Worm (Caenorhabditis elegans) whole organism, young adult: ENCODE measurements around the gene F54E7.9.

ENCODE experiments used
- B0261.1 ChIP-seq: sonication (generic microtip); optimal IDR thresholded peaks from 2 replicates; lab custom pipeline; 2016; ENCODE audit warnings: mild to moderate bottlenecking, missing genetic modification characterization, moderate library complexity, missing compliant biosample characterization
- B0336.3 ChIP-seq: fragments of 200-800 bp; sonication (Bioruptor generic); IDR thresholded peaks from 2 replicates; pipeline ENCODE4 v1.3.6; 2022; ENCODE audit warnings: missing genetic modification characterization, missing compliant biosample characterization
- D2030.7 ChIP-seq: fragments of 200-800 bp; sonication (Bioruptor generic); IDR thresholded peaks from 2 replicates; pipeline ENCODE4 v1.3.6; 2022; ENCODE audit warnings: missing genetic modification reagents, missing genetic modification characterization, missing compliant biosample characterization
- F10E7.11 ChIP-seq: sonication (generic microtip); optimal IDR thresholded peaks from 2 replicates; lab custom pipeline; 2017; ENCODE audit warnings: mild to moderate bottlenecking, missing genetic modification characterization, moderate library complexity, missing compliant biosample characterization
- F22D6.2 ChIP-seq: sonication (generic microtip); optimal IDR thresholded peaks from 2 replicates; lab custom pipeline; 2016; ENCODE audit warnings: mild to moderate bottlenecking, missing genetic modification characterization, missing compliant biosample characterization
- Y53G8AR.9 ChIP-seq: fragments of 200-800 bp; sonication (Bioruptor generic); conservative IDR thresholded peaks from 2 replicates; pipeline ENCODE4 v1.3.6; 2022; ENCODE audit warnings: missing genetic modification reagents, missing genetic modification characterization, missing compliant biosample characterization
- Y56A3A.18 ChIP-seq: fragments of 200-800 bp; sonication (Bioruptor generic); IDR thresholded peaks from 2 replicates; pipeline ENCODE4 v1.3.6; 2022; ENCODE audit warnings: missing genetic modification reagents, missing genetic modification characterization, missing compliant biosample characterization
- ama-1 ChIP-seq, 3 experiments: fragments of 150-350 bp in 1 of 3; sonication (generic microtip) in 2 of 3; optimal IDR thresholded peaks; 2 replicates each; lab custom pipeline; 2014 to 2018; ENCODE audit warnings: missing biosample characterization in 2 of 3, missing genetic modification characterization in 2 of 3, missing genetic modification reagents in 2 of 3
- aptf-3 ChIP-seq: fragments of 200-800 bp; sonication (Bioruptor generic); IDR thresholded peaks from 2 replicates; pipeline ENCODE4 v1.3.6; 2022; ENCODE audit warnings: missing genetic modification characterization, missing compliant biosample characterization
- attf-3 ChIP-seq: fragments of 200-800 bp; sonication (Bioruptor generic); conservative IDR thresholded peaks from 2 replicates; pipeline ENCODE4 v1.3.6; 2022; ENCODE audit warnings: missing genetic modification reagents, missing genetic modification characterization, missing compliant biosample characterization
- attf-5 ChIP-seq: fragments of 200-800 bp; sonication (Bioruptor generic); optimal IDR thresholded peaks from 2 replicates; lab custom pipeline; 2018; ENCODE audit warnings: mild to moderate bottlenecking, missing genetic modification characterization, missing compliant biosample characterization
- dpff-1 ChIP-seq: sonication (generic microtip); optimal IDR thresholded peaks from 2 replicates; lab custom pipeline; 2017; ENCODE audit warnings: mild to moderate bottlenecking, missing genetic modification characterization, missing compliant biosample characterization
- efl-1 ChIP-seq: fragments of 150-350 bp; optimal IDR thresholded peaks from 2 replicates; lab custom pipeline; 2014; ENCODE audit warnings: missing biosample characterization, missing genetic modification reagents, missing genetic modification characterization
- hrde-1 ChIP-seq: sonication (generic microtip); optimal IDR thresholded peaks from 2 replicates; lab custom pipeline; 2016; ENCODE audit warnings: missing genetic modification characterization, mild to moderate bottlenecking, missing compliant biosample characterization, moderate library complexity, missing genotype, missing genetic modification reagents, borderline replicate concordance
- let-607 ChIP-seq, 2 experiments: fragments of 200-800 bp in 1 of 2; sonication (Bioruptor generic) in 1 of 2; sonication (generic microtip) in 1 of 2; optimal IDR thresholded peaks; 2 replicates each; lab custom pipeline; 2016 to 2018; ENCODE audit warnings: mild to moderate bottlenecking in 2 of 2, missing compliant biosample characterization in 2 of 2, missing genetic modification characterization in 2 of 2, moderate library complexity in 2 of 2, missing genotype in 1 of 2
- lin-40 ChIP-seq: sonication (generic microtip); optimal IDR thresholded peaks from 2 replicates; lab custom pipeline; 2016; ENCODE audit warnings: missing genetic modification characterization, mild to moderate bottlenecking, missing compliant biosample characterization, missing genotype, missing genetic modification reagents
- lsy-27 ChIP-seq: sonication (generic microtip); optimal IDR thresholded peaks from 2 replicates; lab custom pipeline; 2017; ENCODE audit warnings: missing genetic modification characterization, mild to moderate bottlenecking, missing compliant biosample characterization, antibody characterized with exemption, missing genotype, borderline replicate concordance; ENCODE audit not compliant: insufficient read depth
- madf-10 ChIP-seq: sonication (generic microtip); optimal IDR thresholded peaks from 2 replicates; lab custom pipeline; 2016; ENCODE audit warnings: mild to moderate bottlenecking, missing genetic modification characterization, missing compliant biosample characterization
- madf-3 ChIP-seq: fragments of 200-800 bp; sonication (Bioruptor generic); IDR thresholded peaks from 2 replicates; pipeline ENCODE4 v1.3.6; 2022; ENCODE audit warnings: missing genetic modification reagents, missing genetic modification characterization, missing compliant biosample characterization
- madf-6 ChIP-seq: fragments of 200-800 bp; sonication (Bioruptor generic); IDR thresholded peaks from 2 replicates; pipeline ENCODE4 v1.3.6; 2022; ENCODE audit warnings: missing genetic modification reagents, missing genetic modification characterization, missing compliant biosample characterization
- nfyb-1 ChIP-seq: fragments of 200-800 bp; sonication (Bioruptor generic); IDR thresholded peaks from 2 replicates; pipeline ENCODE4 v1.3.6; 2022; ENCODE audit warnings: missing genetic modification reagents, missing genetic modification characterization, missing compliant biosample characterization
- nhr-120 ChIP-seq: fragments of 200-800 bp; sonication (Bioruptor generic); IDR thresholded peaks from 2 replicates; pipeline ENCODE4 v1.3.6; 2022; ENCODE audit warnings: missing genetic modification characterization, missing compliant biosample characterization
- pha-4 ChIP-seq: fragments of 150-350 bp; sonication (generic microtip); optimal IDR thresholded peaks from 2 replicates; lab custom pipeline; 2014; ENCODE audit warnings: missing biosample characterization, missing genetic modification reagents, missing genetic modification characterization
- snpc-3.4 ChIP-seq: sonication (generic microtip); optimal IDR thresholded peaks from 2 replicates; lab custom pipeline; 2017; ENCODE audit warnings: missing genetic modification characterization, mild to moderate bottlenecking, missing compliant biosample characterization, antibody characterized with exemption, moderate library complexity, missing genotype, missing genetic modification reagents
- snpc-4 ChIP-seq, 5 experiments: fragments of 150-350 bp in 1 of 5; sonication (generic microtip) in 4 of 5; optimal IDR thresholded peaks; 2 replicates each; lab custom pipeline; 2014 to 2018; ENCODE audit warnings: missing genetic modification characterization in 5 of 5, missing biosample characterization in 3 of 5, antibody characterized with exemption in 2 of 5, mild to moderate bottlenecking in 2 of 5, missing compliant biosample characterization in 2 of 5, missing genotype in 2 of 5, moderate library complexity in 2 of 5, missing genetic modification reagents in 1 of 5
- sptf-2 ChIP-seq: fragments of 200-800 bp; sonication (Bioruptor generic); optimal IDR thresholded peaks from 2 replicates; lab custom pipeline; 2018; ENCODE audit warnings: mild to moderate bottlenecking, missing genetic modification characterization, missing compliant biosample characterization
- tlf-1 ChIP-seq: fragments of 200-800 bp; sonication (Bioruptor generic); optimal IDR thresholded peaks from 2 replicates; lab custom pipeline; 2018; ENCODE audit warnings: mild to moderate bottlenecking, missing genetic modification characterization, missing compliant biosample characterization
- unc-130 ChIP-seq: sonication (generic microtip); optimal IDR thresholded peaks from 2 replicates; lab custom pipeline; 2016; ENCODE audit warnings: missing genetic modification reagents, missing genetic modification characterization, missing compliant biosample characterization
- zfh-2 ChIP-seq: fragments of 200-800 bp; sonication (Bioruptor generic); conservative IDR thresholded peaks from 2 replicates; pipeline ENCODE4 v1.3.6; 2022; ENCODE audit warnings: missing genetic modification reagents, missing genetic modification characterization, missing compliant biosample characterization
- ztf-26 ChIP-seq: sonication (generic microtip); optimal IDR thresholded peaks from 2 replicates; lab custom pipeline; 2017; ENCODE audit warnings: missing genetic modification characterization, missing compliant biosample characterization

Gene F54E7.9

DNA sequence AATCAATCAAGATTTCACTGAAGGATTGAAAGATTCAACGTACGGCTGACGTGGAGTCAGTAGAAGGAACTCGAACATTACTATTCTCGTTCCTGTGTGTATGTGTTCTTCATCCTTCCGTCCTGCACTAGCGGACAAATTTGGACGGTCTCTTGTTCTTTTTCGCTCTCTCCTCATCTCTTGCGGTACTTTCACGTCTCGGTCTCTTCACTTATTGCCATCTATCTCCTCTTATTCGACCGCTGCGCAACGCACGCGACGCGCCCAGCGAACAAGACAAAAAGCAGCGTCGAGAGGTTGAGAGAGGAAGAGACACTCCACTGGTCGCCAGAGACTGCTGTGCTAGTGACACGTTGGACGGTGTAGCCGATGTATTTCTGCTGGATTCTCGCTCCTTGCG lies 37.8 kb upstream of the F54E7.9 start (continued):
- TF ChIP-seq sptf-2 (no peak), ztf-26 (peak; percentile 81), ama-1 (optimal IDR thresholded peaks at IDR 0.05; lab: Kevin White, UChicago) (no peak), ama-1 (GFP tag; optimal IDR thresholded peaks at IDR 0.05; lab: Kevin White, UChicago) (no peak), madf-6 (no peak; the same call in 1 of the 2 replicates), snpc-3.4 (tag; lab: Kevin White, UChicago) (no peak), Y56A3A.18 (GFP tag; lab: Robert Waterston, UW) (no peak), snpc-4 (GFP tag; optimal IDR thresholded peaks at IDR 0.05; lab: Kevin White, UChicago) (no peak), snpc-4 (tag; optimal IDR thresholded peaks at IDR 0.05; lab: Kevin White, UChicago) (peak in 2 of 4 experiments; percentile 38), efl-1 (GFP tag; lab: Kevin White, UChicago) (no peak), D2030.7 (GFP tag; lab: Robert Waterston, UW) (no peak), attf-3 (GFP tag; lab: Robert Waterston, UW) (no peak), lsy-27 (no peak), B0261.1 (tag; lab: Kevin White, UChicago) (no peak), madf-10 (tag; lab: Kevin White, UChicago) (peak; percentile 69), pha-4 (tag; lab: Kevin White, UChicago) (no peak)

DNA sequence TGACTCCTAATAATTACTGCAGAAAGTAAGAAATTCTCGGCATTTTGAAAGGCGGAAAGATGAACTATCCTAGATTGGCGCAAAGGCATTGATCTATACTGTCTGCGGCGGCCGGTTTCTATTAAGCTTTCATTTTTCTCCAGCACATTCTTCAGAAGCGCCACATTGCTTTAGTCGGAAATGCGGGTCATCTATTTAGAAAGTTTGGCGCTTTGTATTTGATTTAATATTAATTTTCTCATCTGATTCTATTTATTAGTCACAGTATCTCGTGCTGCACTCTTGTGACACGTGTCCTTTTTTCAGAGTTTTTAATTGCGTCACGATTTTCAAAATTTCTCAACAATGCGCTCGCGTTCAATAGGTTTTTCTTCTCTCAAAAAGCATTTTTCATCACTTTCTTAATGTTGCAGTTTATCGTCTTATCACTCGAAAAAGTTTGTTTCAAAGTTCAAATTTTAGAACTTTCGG lies 37.3 kb upstream of the F54E7.9 start:
- TF ChIP-seq nhr-120 (GFP tag; lab: Robert Waterston, UW) (no peak), snpc-3.4 (tag; lab: Kevin White, UChicago) (peak; percentile 50), hrde-1 (tag; lab: Kevin White, UChicago) (no peak), lin-40 (no peak), F10E7.11 (tag; lab: Kevin White, UChicago) (no peak), madf-3 (GFP tag; lab: Robert Waterston, UW) (0 out of 2 replicates have a peak, but pooled peaks have one; percentile 47), let-607 (tag; optimal IDR thresholded peaks at IDR 0.05; lab: Kevin White, UChicago) (peak in 1 of 2 experiments; percentile 90), aptf-3 (GFP tag; lab: Robert Waterston, UW) (no peak), dpff-1 (tag; lab: Kevin White, UChicago) (no peak), Y53G8AR.9 (peak; percentile 64; the same call in 1 of the 2 replicates), efl-1 (GFP tag; lab: Kevin White, UChicago) (peak; percentile 1), unc-130 (GFP tag; lab: Kevin White, UChicago) (no peak), Y56A3A.18 (GFP tag; lab: Robert Waterston, UW) (0 out of 2 replicates have a peak, but pooled peaks have one; percentile 23), B0336.3 (GFP tag; lab: Robert Waterston, UW) (peak; percentile 50; the same call in 1 of the 2 replicates), nfyb-1 (GFP tag; lab: Robert Waterston, UW) (0 out of 2 replicates have a peak, but pooled peaks have one; percentile 11)
- TF ChIP-seq, all 124 proteins: peak for 8

DNA sequence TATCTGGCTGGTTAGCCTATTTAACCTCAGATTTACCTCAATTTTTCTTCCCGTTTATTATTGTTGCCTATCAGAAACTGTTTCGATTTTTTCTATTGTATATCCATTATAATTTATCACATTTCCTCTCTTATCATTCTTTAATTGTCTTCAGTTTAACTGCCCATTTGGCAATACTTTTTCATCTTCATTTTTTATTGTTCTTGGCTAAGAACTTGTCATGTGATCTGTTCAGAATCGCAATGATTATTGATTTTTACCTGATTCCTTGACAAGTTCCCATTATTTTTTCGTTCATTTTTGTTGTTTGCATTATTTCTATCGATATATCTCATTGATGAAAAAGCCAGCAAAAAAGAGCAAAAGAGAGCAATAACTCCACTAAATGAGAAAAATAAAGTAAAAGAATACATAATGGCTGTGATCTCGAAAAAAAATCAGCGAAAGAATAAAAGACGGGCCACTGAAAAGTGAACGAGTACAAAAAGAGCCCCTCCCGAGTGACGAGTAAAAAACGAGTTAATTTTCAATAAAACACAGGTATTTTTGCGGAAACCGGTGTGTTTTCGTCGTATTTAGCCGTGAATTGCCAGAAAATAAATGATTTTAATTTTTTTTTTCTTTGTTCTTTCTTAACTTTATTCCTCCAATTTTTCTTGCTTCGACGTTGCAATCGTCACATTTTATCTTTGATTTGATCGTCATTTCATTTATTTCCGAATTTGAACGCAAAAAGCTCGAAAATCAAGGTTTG lies 36.7 kb upstream of the F54E7.9 start, which contains the start of gene arf-1:
Gene arf-1, plus strand, starts transcription at position 657 of the 754 bp plus-strand sequence.
- peak; percentile 30 for TF ChIP-seq tlf-1 (GFP tag; lab: Kevin White, UChicago)
- TF ChIP-seq zfh-2 = no peak
- TF ChIP-seq ama-1 (optimal IDR thresholded peaks at IDR 0.05; lab: Kevin White, UChicago) = peak; percentile 11
- peak in 1 of 2 experiments; percentile 84 for TF ChIP-seq ama-1 (GFP tag; optimal IDR thresholded peaks at IDR 0.05; lab: Kevin White, UChicago)
- no peak for TF ChIP-seq attf-5 (GFP tag; lab: Kevin White, UChicago)
- TF ChIP-seq F22D6.2 (tag; lab: Kevin White, UChicago) = no peak
- TF ChIP-seq B0336.3 (GFP tag; lab: Robert Waterston, UW) = peak; percentile 84
- TF ChIP-seq, all 124 proteins: peak for 3
